In genomic region chr3R:18185385-18185784, dm6 we compare ENCODE assay signal across 4 fruit fly cellular contexts.
TF ChIP-seq lines count a peak whose summit lies in the region.

Gene Arp5, plus strand, starts transcription at chr3R:18185498.
Gene CG7208, minus strand, starts transcription at chr3R:18185715.

TF ChIP-seq in whole organism, adult, 20 proteins besides CTCF, POLR2A, EP300 and RAD21 (continued from another document):
- TF ChIP-seq CG7045 (GFP tag; optimal IDR thresholded peaks at IDR 0.05; lab: Kevin White, UChicago): peak; percentile 62
- TF ChIP-seq CG14711 (tag; optimal IDR thresholded peaks at IDR 0.05; lab: Kevin White, UChicago): peak; percentile 82

TF ChIP-seq in whole organism, embryonic, 481 proteins besides CTCF, POLR2A, EP300 and RAD21 (continued from another document and continues in another):
- TF ChIP-seq vnd (GFP tag; IDR thresholded peaks at IDR 0.05; lab: Robert Waterston, UW; ENCODE audit: partially characterized antibody) (no peak), Nf-YC (tag; optimal IDR thresholded peaks at IDR 0.05; lab: Kevin White, UChicago) (peak; percentile 65), Pdp1 (GFP tag; optimal IDR thresholded peaks at IDR 0.05; lab: Kevin White, UChicago) (peak; percentile 66 to 98), dati (GFP tag; IDR thresholded peaks at IDR 0.05; lab: Robert Waterston, UW) (no peak), CG8359 (GFP tag; optimal IDR thresholded peaks at IDR 0.05; lab: Kevin White, UChicago; ENCODE audit: borderline replicate concordance) (no peak), CG10462 (GFP tag; optimal IDR thresholded peaks at IDR 0.05; lab: Kevin White, UChicago) (peak; percentile 44), dmrt11E (tag; optimal IDR thresholded peaks at IDR 0.05; lab: Kevin White, UChicago) (peak; percentile 34), CG11085 (GFP tag; IDR thresholded peaks at IDR 0.05; lab: Robert Waterston, UW) (peak; percentile 59), CG12744 (GFP tag; optimal IDR thresholded peaks at IDR 0.05; lab: Kevin White, UChicago) (peak; percentile 44), Deaf1 (tag; optimal IDR thresholded peaks at IDR 0.05; lab: Kevin White, UChicago) (no peak), CG13296 (GFP tag; optimal IDR thresholded peaks at IDR 0.05; lab: Kevin White, UChicago) (peak; percentile 73), lilli (GFP tag; optimal IDR thresholded peaks at IDR 0.05; lab: Kevin White, UChicago) (peak; percentile 86), NK7.1 (GFP tag; optimal IDR thresholded peaks at IDR 0.05; lab: Kevin White, UChicago) (no peak), Six4 (GFP tag; optimal IDR thresholded peaks at IDR 0.05; lab: Kevin White, UChicago) (peak; percentile 40), Sry-β (GFP tag; optimal IDR thresholded peaks at IDR 0.05; lab: Kevin White, UChicago) (peak; percentile 73), CG30431 (GFP tag; optimal IDR thresholded peaks at IDR 0.05; lab: Kevin White, UChicago) (peak; percentile 5), Dfd (GFP tag; optimal IDR thresholded peaks at IDR 0.05; lab: Kevin White, UChicago) (no peak), Spps (tag; optimal IDR thresholded peaks at IDR 0.05; lab: Kevin White, UChicago) (peak; percentile 29), otp (GFP tag; IDR thresholded peaks at IDR 0.05; lab: Robert Waterston, UW) (no peak), Oaz (GFP tag; IDR thresholded peaks at IDR 0.05; lab: Robert Waterston, UW) (no peak), oc (tag; optimal IDR thresholded peaks at IDR 0.05; lab: Kevin White, UChicago) (no peak), Dip3 (GFP tag; optimal IDR thresholded peaks at IDR 0.05; lab: Kevin White, UChicago) (peak; percentile 70), CG6272 (GFP tag; IDR thresholded peaks at IDR 0.05; lab: Robert Waterston, UW) (peak; percentile 62), CG17612 (GFP tag; IDR thresholded peaks at IDR 0.05; lab: Robert Waterston, UW) (no peak), CG4424 (GFP tag; optimal IDR thresholded peaks at IDR 0.05; lab: Kevin White, UChicago) (peak; percentile 49), Hand (GFP tag; optimal IDR thresholded peaks at IDR 0.05; lab: Kevin White, UChicago) (no peak), CG3281 (GFP tag; optimal IDR thresholded peaks at IDR 0.05; lab: Kevin White, UChicago) (peak; percentile 73), peb (GFP tag; IDR thresholded peaks at IDR 0.05; lab: Robert Waterston, UW) (no peak), D (optimal IDR thresholded peaks at IDR 0.05; lab: Kevin White, UChicago) (no peak), D (GFP tag; optimal IDR thresholded peaks at IDR 0.05; lab: Kevin White, UChicago) (no peak), CG12155 (GFP tag; optimal IDR thresholded peaks at IDR 0.05; lab: Kevin White, UChicago) (peak; percentile 73), fd102C (GFP tag; optimal IDR thresholded peaks at IDR 0.05; lab: Kevin White, UChicago) (no peak), unc-4 (GFP tag; IDR thresholded peaks at IDR 0.05; lab: Robert Waterston, UW; ENCODE audit: partially characterized antibody) (no peak), Eip74EF (GFP tag; optimal IDR thresholded peaks at IDR 0.05; lab: Kevin White, UChicago) (no peak), fd64A (GFP tag; optimal IDR thresholded peaks at IDR 0.05; lab: Kevin White, UChicago) (no peak), CG31365 (tag; optimal IDR thresholded peaks at IDR 0.05; lab: Kevin White, UChicago) (no peak), CG1832 (GFP tag; optimal IDR thresholded peaks at IDR 0.05; lab: Kevin White, UChicago) (no peak), Ravus (GFP tag; IDR thresholded peaks at IDR 0.05; lab: Robert Waterston, UW) (no peak), dimm (GFP tag; IDR thresholded peaks at IDR 0.05; lab: Robert Waterston, UW) (no peak), dpn (GFP tag; optimal IDR thresholded peaks at IDR 0.05; lab: Kevin White, UChicago) (peak; percentile 72 to 85), lmd (GFP tag; IDR thresholded peaks at IDR 0.05; lab: Robert Waterston, UW) (peak; percentile 61; the same call in 1 of the 2 replicates), croc (GFP tag; conservative IDR thresholded peaks at IDR 0.05; lab: Robert Waterston, UW) (0 out of 3 replicates have a peak, but pooled peaks have one; percentile 19), CG18476 (GFP tag; optimal IDR thresholded peaks at IDR 0.05; lab: Kevin White, UChicago) (peak; percentile 63)

TF ChIP-seq in whole organism, prepupa, 60 proteins besides CTCF, POLR2A, EP300 and RAD21 (continued from another document):
- no peak for TF ChIP-seq Eip75B (GFP tag; optimal IDR thresholded peaks at IDR 0.05; lab: Kevin White, UChicago)
- peak; percentile 39 for TF ChIP-seq CG8632 (GFP tag; optimal IDR thresholded peaks at IDR 0.05; lab: Kevin White, UChicago)
- no peak for TF ChIP-seq OdsH (GFP tag; optimal IDR thresholded peaks at IDR 0.05; lab: Kevin White, UChicago)
- no peak for TF ChIP-seq Met (GFP tag; optimal IDR thresholded peaks at IDR 0.05; lab: Kevin White, UChicago)
- TF ChIP-seq Sox15 (GFP tag; optimal IDR thresholded peaks at IDR 0.05; lab: Kevin White, UChicago): no peak
- TF ChIP-seq fkh (GFP tag; optimal IDR thresholded peaks at IDR 0.05; lab: Kevin White, UChicago): no peak
- peak; percentile 73 for TF ChIP-seq topi (GFP tag; optimal IDR thresholded peaks at IDR 0.05; lab: Kevin White, UChicago)
- no peak for TF ChIP-seq CG9139 (GFP tag; optimal IDR thresholded peaks at IDR 0.05; lab: Kevin White, UChicago)
- TF ChIP-seq Eip93F (GFP tag; optimal IDR thresholded peaks at IDR 0.05; lab: Kevin White, UChicago): no peak
- TF ChIP-seq fd85E (GFP tag; optimal IDR thresholded peaks at IDR 0.05; lab: Kevin White, UChicago): peak; percentile 10
- TF ChIP-seq salr (GFP tag; optimal IDR thresholded peaks at IDR 0.05; lab: Kevin White, UChicago): no peak
- no peak for TF ChIP-seq dsx (GFP tag; optimal IDR thresholded peaks at IDR 0.05; lab: Kevin White, UChicago; ENCODE audit: poor library complexity, severe bottlenecking)
- no peak for TF ChIP-seq CG6276 (GFP tag; optimal IDR thresholded peaks at IDR 0.05; lab: Kevin White, UChicago)
- no peak for TF ChIP-seq CG6792 (GFP tag; optimal IDR thresholded peaks at IDR 0.05; lab: Kevin White, UChicago)
- TF ChIP-seq CG6854 (GFP tag; optimal IDR thresholded peaks at IDR 0.05; lab: Kevin White, UChicago): no peak
- TF ChIP-seq CG10669 (GFP tag; optimal IDR thresholded peaks at IDR 0.05; lab: Kevin White, UChicago): no peak
- peak; percentile 76 for TF ChIP-seq pdm3 (GFP tag; optimal IDR thresholded peaks at IDR 0.05; lab: Kevin White, UChicago)
- TF ChIP-seq Gug (GFP tag; IDR thresholded peaks at IDR 0.05; lab: Robert Waterston, UW): peak; percentile 42; the same call in 1 of the 2 replicates
- TF ChIP-seq fd59A (GFP tag; optimal IDR thresholded peaks at IDR 0.05; lab: Kevin White, UChicago): no peak
- TF ChIP-seq ss (GFP tag; optimal IDR thresholded peaks at IDR 0.05; lab: Kevin White, UChicago): no peak
- TF ChIP-seq Lpt (GFP tag; optimal IDR thresholded peaks at IDR 0.05; lab: Kevin White, UChicago): no peak
- TF ChIP-seq esn (GFP tag; optimal IDR thresholded peaks at IDR 0.05; lab: Kevin White, UChicago): peak; percentile 83
- peak; percentile 69 for TF ChIP-seq Sox14 (GFP tag; optimal IDR thresholded peaks at IDR 0.05; lab: Kevin White, UChicago)
- no peak for TF ChIP-seq spab (GFP tag; optimal IDR thresholded peaks at IDR 0.05; lab: Kevin White, UChicago)
- TF ChIP-seq CG16779 (tag; optimal IDR thresholded peaks at IDR 0.05; lab: Kevin White, UChicago): no peak
- no peak; the same call in 2 of the 3 replicates for TF ChIP-seq eg (GFP tag; IDR thresholded peaks at IDR 0.05; lab: Robert Waterston, UW)
- TF ChIP-seq achi (GFP tag; optimal IDR thresholded peaks at IDR 0.05; lab: Kevin White, UChicago): peak; percentile 79
- TF ChIP-seq CG8319 (GFP tag; optimal IDR thresholded peaks at IDR 0.05; lab: Kevin White, UChicago): peak; percentile 51
- TF ChIP-seq CG1621 (tag; optimal IDR thresholded peaks at IDR 0.05; lab: Kevin White, UChicago): no peak
- TF ChIP-seq Hr39 (GFP tag; optimal IDR thresholded peaks at IDR 0.05; lab: Kevin White, UChicago): peak; percentile 68
- TF ChIP-seq acj6 (GFP tag; optimal IDR thresholded peaks at IDR 0.05; lab: Kevin White, UChicago): peak; percentile 69
- TF ChIP-seq CG32006 (GFP tag; optimal IDR thresholded peaks at IDR 0.05; lab: Kevin White, UChicago): no peak
- TF ChIP-seq CG15336 (GFP tag; IDR thresholded peaks at IDR 0.05; lab: Robert Waterston, UW): no peak
TF ChIP-seq in whole organism, prepupa: peak in this region for 22.

TF ChIP-seq in whole organism, wandering third instar larva, 38 proteins besides CTCF, POLR2A, EP300 and RAD21 (continued from another document):
- TF ChIP-seq HLH106 (tag; optimal IDR thresholded peaks at IDR 0.05; lab: Kevin White, UChicago): peak; percentile 70
- TF ChIP-seq Abd-B (GFP tag; optimal IDR thresholded peaks at IDR 0.05; lab: Kevin White, UChicago): no peak
- TF ChIP-seq sv (GFP tag; optimal IDR thresholded peaks at IDR 0.05; lab: Kevin White, UChicago): peak; percentile 57
- TF ChIP-seq woc (GFP tag; optimal IDR thresholded peaks at IDR 0.05; lab: Kevin White, UChicago): no peak
- no peak for TF ChIP-seq Dfd (GFP tag; optimal IDR thresholded peaks at IDR 0.05; lab: Kevin White, UChicago)
- peak; percentile 74 for TF ChIP-seq ey (GFP tag; optimal IDR thresholded peaks at IDR 0.05; lab: Kevin White, UChicago)
- peak; percentile 50 for TF ChIP-seq dsf (GFP tag; optimal IDR thresholded peaks at IDR 0.05; lab: Kevin White, UChicago; ENCODE audit: borderline replicate concordance)
- TF ChIP-seq Rel (GFP tag; optimal IDR thresholded peaks at IDR 0.05; lab: Kevin White, UChicago): no peak
- peak; percentile 24 for TF ChIP-seq Rel (tag; optimal IDR thresholded peaks at IDR 0.05; lab: Kevin White, UChicago)
- TF ChIP-seq N (GFP tag; optimal IDR thresholded peaks at IDR 0.05; lab: Kevin White, UChicago): no peak
- no peak for TF ChIP-seq CG32264 (GFP tag; optimal IDR thresholded peaks at IDR 0.05; lab: Kevin White, UChicago)
- TF ChIP-seq dmrt93B (GFP tag; optimal IDR thresholded peaks at IDR 0.05; lab: Kevin White, UChicago): no peak
TF ChIP-seq in whole organism, wandering third instar larva: peak in this region for 17.
